Fruit fly (Drosophila melanogaster): ENCODE results near the gene Aos1.
"Not testable (repeated sequence)": the region's sequence is repeated elsewhere in the genome, so short reads cannot be mapped to it uniquely, and the experiment has no call there.

- TF ChIP-seq br (GFP tag; optimal IDR thresholded peaks at IDR 0.05); N (GFP tag; optimal IDR thresholded peaks at IDR 0.05); Hnf4 (GFP tag; optimal IDR thresholded peaks at IDR 0.05); jim (GFP tag; optimal IDR thresholded peaks at IDR 0.05); CG9705 (GFP tag; optimal IDR thresholded peaks at IDR 0.05); pan (optimal IDR thresholded peaks at IDR 0.05); sage (GFP tag; optimal IDR thresholded peaks at IDR 0.05); Mio (GFP tag; optimal IDR thresholded peaks at IDR 0.05): not testable (repeated sequence)
Observed at dm6 chr3R:12465198-12465597, 31.6 kb upstream of the Aos1 start, which contains the start of gene CG5608.
